Worm (Caenorhabditis elegans): ENCODE data around the gene T12B3.2.

T12B3.2 gene

ce11 chrIV:7428347-7428746 lies 51.7 kb downstream of the T12B3.2 start:
- TF ChIP-seq fkh-10 (GFP tag; optimal IDR thresholded peaks at IDR 0.05) (no peak), nhr-20 (tag; optimal IDR thresholded peaks at IDR 0.05) (no peak), unc-30 (tag; optimal IDR thresholded peaks at IDR 0.05) (no peak), Y116A8C.19 (tag; optimal IDR thresholded peaks at IDR 0.05; ENCODE audit: borderline replicate concordance) (no peak), zip-4 (GFP tag; optimal IDR thresholded peaks at IDR 0.05) (no peak), nhr-71 (tag; optimal IDR thresholded peaks at IDR 0.05) (no peak), lin-15B (tag; optimal IDR thresholded peaks at IDR 0.05) (no peak), lin-14 (GFP tag; optimal IDR thresholded peaks at IDR 0.05) (no peak), unc-86 (tag; optimal IDR thresholded peaks at IDR 0.05) (no peak), rnt-1 (tag; optimal IDR thresholded peaks at IDR 0.05) (peak; percentile 55), lir-3 (tag; optimal IDR thresholded peaks at IDR 0.05; ENCODE audit: poor library complexity) (no peak), ama-1 (optimal IDR thresholded peaks at IDR 0.05) (no peak), aly-2 (tag; optimal IDR thresholded peaks at IDR 0.05) (no peak), isw-1 (GFP tag; IDR thresholded peaks at IDR 0.05) (no peak), grh-1 (GFP tag; IDR thresholded peaks at IDR 0.05) (no peak), nhr-77 (tag; optimal IDR thresholded peaks at IDR 0.05) (no peak), efl-1 (optimal IDR thresholded peaks at IDR 0.05) (no peak), efl-1 (GFP tag; optimal IDR thresholded peaks at IDR 0.05 in 1 of 2) (peak in 1 of 2 experiments; percentile 79), fkh-4 (tag; optimal IDR thresholded peaks at IDR 0.05; ENCODE audit: borderline replicate concordance) (no peak), dsc-1 (tag; optimal IDR thresholded peaks at IDR 0.05) (peak; percentile 1), unc-98 (GFP tag; IDR thresholded peaks at IDR 0.05) (no peak), elt-2 (tag; optimal IDR thresholded peaks at IDR 0.05) (no peak), unc-130 (tag; optimal IDR thresholded peaks at IDR 0.05) (peak; percentile 10), nhr-237 (tag; optimal IDR thresholded peaks at IDR 0.05) (no peak), ceh-82 (tag; optimal IDR thresholded peaks at IDR 0.05) (no peak), nhr-90 (tag; optimal IDR thresholded peaks at IDR 0.05; ENCODE audit: poor library complexity) (no peak), lsy-2 (tag; optimal IDR thresholded peaks at IDR 0.05) (peak; percentile 6 to 33), tbx-2 (tag; optimal IDR thresholded peaks at IDR 0.05) (no peak)
